Worm (Caenorhabditis elegans) whole organism, L1 larva: ENCODE measurements around the gene zig-12.

ENCODE experiments used
- C04F5.9 ChIP-seq: sonication (generic microtip); optimal IDR thresholded peaks from 2 replicates; lab custom pipeline; 2016; ENCODE audit warnings: missing genetic modification characterization, missing compliant biosample characterization
- C16A3.4 ChIP-seq: fragments of 150-350 bp; optimal IDR thresholded peaks from 2 replicates; lab custom pipeline; 2014; ENCODE audit warnings: missing biosample characterization, missing genetic modification characterization
- C34B4.2 ChIP-seq: sonication (generic microtip); optimal IDR thresholded peaks from 2 replicates; lab custom pipeline; 2017; ENCODE audit warnings: mild to moderate bottlenecking, missing genetic modification characterization, missing compliant biosample characterization
- F16B12.6 ChIP-seq: fragments of 150-350 bp; optimal IDR thresholded peaks from 2 replicates; lab custom pipeline; 2014; ENCODE audit warnings: missing biosample characterization, missing genetic modification characterization
- aha-1 ChIP-seq: fragments of 150-350 bp; optimal IDR thresholded peaks from 2 replicates; lab custom pipeline; 2014; ENCODE audit warnings: missing biosample characterization, missing genetic modification characterization
- aly-2 ChIP-seq: fragments of 150-350 bp; optimal IDR thresholded peaks from 2 replicates; lab custom pipeline; 2014; ENCODE audit warnings: missing biosample characterization, missing genetic modification characterization
- ama-1 ChIP-seq: fragments of 150-350 bp; optimal IDR thresholded peaks from 2 replicates; lab custom pipeline; 2014
- blmp-1 ChIP-seq: fragments of 150-350 bp; optimal IDR thresholded peaks from 2 replicates; lab custom pipeline; 2014; ENCODE audit warnings: missing biosample characterization, missing genetic modification characterization
- ceh-88 ChIP-seq: fragments of 200-800 bp; sonication (Bioruptor generic); IDR thresholded peaks from 2 replicates; pipeline ENCODE4 v1.3.6; 2022; ENCODE audit warnings: missing genetic modification characterization, missing compliant biosample characterization
- dsc-1 ChIP-seq: sonication (generic microtip); optimal IDR thresholded peaks from 2 replicates; lab custom pipeline; 2016; ENCODE audit warnings: mild to moderate bottlenecking, missing genetic modification characterization, missing compliant biosample characterization
- efl-1 ChIP-seq, 4 experiments: fragments of 150-350 bp; optimal IDR thresholded peaks in 3 of 4; peaks in 1 of 4; 1 replicate in 1 of 4; 2 replicates in 3 of 4; lab custom pipeline; 2014; ENCODE audit warnings: missing biosample characterization in 2 of 4, missing genetic modification characterization in 2 of 4, missing genetic modification reagents in 2 of 4
- efl-3 ChIP-seq: fragments of 200-800 bp; sonication (Bioruptor generic); optimal IDR thresholded peaks from 2 replicates; lab custom pipeline; 2018; ENCODE audit warnings: mild to moderate bottlenecking, missing genetic modification characterization, missing compliant biosample characterization
- egl-13 ChIP-seq: sonication (generic microtip); optimal IDR thresholded peaks from 2 replicates; lab custom pipeline; 2016; ENCODE audit warnings: missing genotype, missing genetic modification reagents, missing genetic modification characterization, missing compliant biosample characterization
- egl-27 ChIP-seq, 2 experiments: fragments of 150-350 bp in 1 of 2; sonication (generic microtip); optimal IDR thresholded peaks; 3 replicates each; lab custom pipeline; 2017 to 2018; ENCODE audit warnings: missing biosample characterization in 2 of 2, missing genetic modification characterization in 2 of 2, missing genetic modification reagents in 2 of 2
- elt-2 ChIP-seq: sonication (generic microtip); optimal IDR thresholded peaks from 2 replicates; lab custom pipeline; 2016; ENCODE audit warnings: missing genetic modification characterization, mild to moderate bottlenecking, inconsistent platforms, missing compliant biosample characterization, missing genetic modification reagents
- fkh-10 ChIP-seq: sonication (generic microtip); optimal IDR thresholded peaks from 2 replicates; lab custom pipeline; 2017; ENCODE audit warnings: missing biosample characterization, missing genetic modification reagents, missing genetic modification characterization
- grh-1 ChIP-seq: fragments of 200-800 bp; sonication (Bioruptor generic); IDR thresholded peaks from 2 replicates; pipeline ENCODE4 v1.3.6; 2022; ENCODE audit warnings: missing genetic modification reagents, missing genetic modification characterization, missing compliant biosample characterization
- hlh-17 ChIP-seq: fragments of 200-800 bp; sonication (Bioruptor generic); optimal IDR thresholded peaks from 2 replicates; lab custom pipeline; 2018; ENCODE audit warnings: missing genetic modification characterization, mild to moderate bottlenecking, missing compliant biosample characterization, moderate library complexity, borderline replicate concordance
- hlh-4 ChIP-seq: sonication (generic microtip); optimal IDR thresholded peaks from 2 replicates; lab custom pipeline; 2016; ENCODE audit warnings: mild to moderate bottlenecking, missing genetic modification characterization, missing compliant biosample characterization
- hpl-2 ChIP-seq: fragments of 150-350 bp; optimal IDR thresholded peaks from 2 replicates; lab custom pipeline; 2014; ENCODE audit warnings: missing biosample characterization, missing genetic modification reagents, missing genetic modification characterization
- irx-1 ChIP-seq: sonication (generic microtip); optimal IDR thresholded peaks from 2 replicates; lab custom pipeline; 2016; ENCODE audit warnings: missing genetic modification characterization, missing compliant biosample characterization
- isw-1 ChIP-seq: fragments of 200-800 bp; sonication (Bioruptor generic); IDR thresholded peaks from 2 replicates; pipeline ENCODE4 v1.3.6; 2022; ENCODE audit warnings: missing genetic modification characterization, missing compliant biosample characterization
- lin-14 ChIP-seq: fragments of 200-800 bp; sonication (Bioruptor generic); optimal IDR thresholded peaks from 2 replicates; lab custom pipeline; 2018; ENCODE audit warnings: mild to moderate bottlenecking, missing genetic modification characterization, moderate library complexity, missing compliant biosample characterization
- lin-15B ChIP-seq: fragments of 150-350 bp; sonication (generic microtip); optimal IDR thresholded peaks from 3 replicates; lab custom pipeline; 2014; ENCODE audit warnings: missing biosample characterization, missing genetic modification characterization
- lin-35 ChIP-seq, 2 experiments: fragments of 150-350 bp; optimal IDR thresholded peaks; 2 replicates each; lab custom pipeline; 2014; ENCODE audit warnings: missing biosample characterization in 2 of 2, missing genetic modification characterization in 2 of 2, missing genetic modification reagents in 2 of 2
- lin-39 ChIP-seq: fragments of 150-350 bp; optimal IDR thresholded peaks from 2 replicates; lab custom pipeline; 2014; ENCODE audit warnings: missing biosample characterization, missing genetic modification reagents, missing genetic modification characterization
- lsy-2 ChIP-seq, 2 experiments: fragments of 150-350 bp; optimal IDR thresholded peaks; 2 replicates each; lab custom pipeline; 2014; ENCODE audit warnings: missing biosample characterization in 2 of 2, missing genetic modification characterization in 2 of 2
- mef-2 ChIP-seq: fragments of 150-350 bp; optimal IDR thresholded peaks from 2 replicates; lab custom pipeline; 2014; ENCODE audit warnings: missing biosample characterization, missing genetic modification characterization
- mep-1 ChIP-seq: fragments of 150-350 bp; optimal IDR thresholded peaks from 2 replicates; lab custom pipeline; 2014; ENCODE audit warnings: missing biosample characterization, missing genetic modification characterization
- nhr-11 ChIP-seq: fragments of 150-350 bp; optimal IDR thresholded peaks from 2 replicates; lab custom pipeline; 2014; ENCODE audit warnings: missing biosample characterization, missing genetic modification characterization
- nhr-12 ChIP-seq: sonication (generic microtip); optimal IDR thresholded peaks from 2 replicates; lab custom pipeline; 2017; ENCODE audit warnings: missing biosample characterization, missing genetic modification characterization
- nhr-20 ChIP-seq: sonication (generic microtip); optimal IDR thresholded peaks from 2 replicates; lab custom pipeline; 2016; ENCODE audit warnings: mild to moderate bottlenecking, missing genetic modification characterization, missing compliant biosample characterization
- nhr-237 ChIP-seq: fragments of 150-350 bp; optimal IDR thresholded peaks from 2 replicates; lab custom pipeline; 2014; ENCODE audit warnings: missing biosample characterization, missing genetic modification characterization
- nhr-28 ChIP-seq: fragments of 150-350 bp; optimal IDR thresholded peaks from 2 replicates; lab custom pipeline; 2014; ENCODE audit warnings: missing biosample characterization, missing genetic modification characterization
- nhr-47 ChIP-seq: sonication (generic microtip); optimal IDR thresholded peaks from 2 replicates; lab custom pipeline; 2016; ENCODE audit warnings: mild to moderate bottlenecking, missing genetic modification characterization, moderate library complexity, missing compliant biosample characterization
- nhr-71 ChIP-seq: sonication (generic microtip); optimal IDR thresholded peaks from 2 replicates; lab custom pipeline; 2016; ENCODE audit warnings: mild to moderate bottlenecking, missing genetic modification characterization, moderate library complexity, missing compliant biosample characterization
- nhr-76 ChIP-seq: sonication (generic microtip); optimal IDR thresholded peaks from 2 replicates; lab custom pipeline; 2017; ENCODE audit warnings: missing biosample characterization, missing genetic modification characterization
- nhr-90 ChIP-seq: sonication (generic microtip); optimal IDR thresholded peaks from 2 replicates; lab custom pipeline; 2016; ENCODE audit warnings: mild to moderate bottlenecking, missing genetic modification characterization, missing compliant biosample characterization; ENCODE audit not compliant: poor library complexity
- pag-3 ChIP-seq: sonication (generic microtip); optimal IDR thresholded peaks from 2 replicates; lab custom pipeline; 2017; ENCODE audit warnings: missing genetic modification characterization, mild to moderate bottlenecking, missing compliant biosample characterization, antibody characterized with exemption, borderline replicate concordance; ENCODE audit not compliant: insufficient read depth
- skn-1 ChIP-seq: fragments of 150-350 bp; optimal IDR thresholded peaks from 2 replicates; lab custom pipeline; 2014; ENCODE audit warnings: missing biosample characterization, missing genetic modification characterization
- snpc-4 ChIP-seq: fragments of 150-350 bp; optimal IDR thresholded peaks from 2 replicates; lab custom pipeline; 2014; ENCODE audit warnings: missing biosample characterization, missing genetic modification characterization
- snu-23 ChIP-seq: sonication (generic microtip); optimal IDR thresholded peaks from 2 replicates; lab custom pipeline; 2016; ENCODE audit warnings: missing genetic modification characterization, missing compliant biosample characterization
- sptf-1 ChIP-seq: fragments of 150-350 bp; optimal IDR thresholded peaks from 2 replicates; lab custom pipeline; 2014; ENCODE audit warnings: missing biosample characterization, missing genetic modification characterization
- swsn-7 ChIP-seq: sonication (generic microtip); optimal IDR thresholded peaks from 2 replicates; lab custom pipeline; 2016; ENCODE audit warnings: missing genetic modification characterization, missing compliant biosample characterization
- tlp-1 ChIP-seq: fragments of 150-350 bp; optimal IDR thresholded peaks from 2 replicates; lab custom pipeline; 2014; ENCODE audit warnings: missing biosample characterization, missing genetic modification characterization
- unc-130 ChIP-seq: fragments of 150-350 bp; optimal IDR thresholded peaks from 2 replicates; lab custom pipeline; 2017; ENCODE audit warnings: missing biosample characterization, missing genetic modification characterization, inconsistent platforms
- unc-30 ChIP-seq: sonication (generic microtip); optimal IDR thresholded peaks from 2 replicates; lab custom pipeline; 2017; ENCODE audit warnings: missing biosample characterization, missing genetic modification characterization
- unc-62 ChIP-seq: fragments of 150-350 bp; optimal IDR thresholded peaks from 2 replicates; lab custom pipeline; 2014; ENCODE audit warnings: missing biosample characterization, missing genetic modification reagents, missing genetic modification characterization
- unc-86 ChIP-seq: sonication (generic microtip); optimal IDR thresholded peaks from 2 replicates; lab custom pipeline; 2016; ENCODE audit warnings: missing genetic modification characterization, missing compliant biosample characterization
- unc-98 ChIP-seq: fragments of 200-800 bp; sonication (Bioruptor generic); IDR thresholded peaks from 2 replicates; pipeline ENCODE4 v1.3.6; 2022; ENCODE audit warnings: missing genetic modification characterization, missing compliant biosample characterization
- vab-15 ChIP-seq: sonication (generic microtip); optimal IDR thresholded peaks from 2 replicates; lab custom pipeline; 2017; ENCODE audit warnings: missing genotype, mild to moderate bottlenecking, missing genetic modification characterization, missing compliant biosample characterization
- xbp-1 ChIP-seq: sonication (generic microtip); optimal IDR thresholded peaks from 2 replicates; lab custom pipeline; 2016; ENCODE audit warnings: missing genetic modification characterization, missing compliant biosample characterization
- ztf-11 ChIP-seq, 2 experiments: sonication (generic microtip); optimal IDR thresholded peaks; 2 replicates each; lab custom pipeline; 2016 to 2017; ENCODE audit warnings: missing genetic modification characterization in 2 of 2, missing biosample characterization in 1 of 2, missing compliant biosample characterization in 1 of 2
- ztf-4 ChIP-seq: fragments of 150-350 bp; optimal IDR thresholded peaks from 2 replicates; lab custom pipeline; 2014; ENCODE audit warnings: missing biosample characterization, missing genetic modification characterization

zig-12 gene

DNA sequence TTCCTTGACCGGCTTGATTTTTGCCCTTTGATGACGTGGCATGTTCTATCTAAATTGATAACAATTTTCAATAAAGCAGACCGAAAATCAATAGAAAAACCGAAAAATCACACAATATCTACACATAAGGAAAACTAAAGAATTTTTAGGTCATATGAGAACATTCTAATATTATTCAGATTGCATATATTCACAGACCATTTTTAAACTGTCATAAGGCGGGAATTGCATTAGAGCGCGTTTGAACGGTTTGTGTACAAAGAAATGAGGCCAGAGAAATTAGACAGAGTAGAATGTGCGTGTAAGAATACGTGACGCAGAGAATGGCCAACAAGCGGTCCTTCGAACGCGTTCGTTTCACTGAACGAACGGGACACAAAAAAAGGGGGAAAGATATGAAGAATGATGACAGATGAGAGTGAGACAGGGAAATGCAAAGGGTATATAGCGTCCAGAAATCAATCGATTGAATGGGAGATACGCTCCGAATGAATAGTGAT is 26.7 kb upstream of the zig-12 start, which contains the start of gene M02D8.3:
Gene M02D8.3, minus strand, starts transcription at position 51 of the 500 bp plus-strand sequence.
- TF ChIP-seq hlh-4 (tag; lab: Kevin White, UChicago) (no peak), tlp-1 (no peak), nhr-47 (tag; lab: Kevin White, UChicago) (no peak), lin-14 (GFP tag; lab: Kevin White, UChicago) (peak; percentile 80), efl-1 (optimal IDR thresholded peaks at IDR 0.05; lab: Kevin White, UChicago) (peak; percentile 44 to 63), efl-1 (GFP tag; optimal IDR thresholded peaks at IDR 0.05 in 1 of 2; lab: Kevin White, UChicago) (peak; percentile 67 to 84), elt-2 (tag; lab: Kevin White, UChicago) (no peak), pag-3 (tag; lab: Kevin White, UChicago) (no peak), C04F5.9 (tag; lab: Kevin White, UChicago) (no peak), ama-1 (lab: Kevin White, UChicago) (no peak), unc-62 (GFP tag; lab: Kevin White, UChicago) (no peak), blmp-1 (tag; lab: Kevin White, UChicago) (peak; percentile 64), hlh-17 (GFP tag; lab: Kevin White, UChicago) (no peak), egl-27 (tag; optimal IDR thresholded peaks at IDR 0.05; lab: Kevin White, UChicago) (no peak), snu-23 (GFP tag; lab: Kevin White, UChicago) (peak; percentile 28), unc-30 (no peak), fkh-10 (GFP tag; lab: Kevin White, UChicago) (no peak), hpl-2 (GFP tag; lab: Kevin White, UChicago) (no peak), nhr-12 (no peak), unc-98 (GFP tag; lab: Robert Waterston, UW) (no peak), unc-130 (tag; lab: Kevin White, UChicago) (no peak), nhr-237 (tag; lab: Kevin White, UChicago) (no peak), aly-2 (tag; lab: Kevin White, UChicago) (no peak), C34B4.2 (tag; lab: Kevin White, UChicago) (no peak), swsn-7 (tag; lab: Kevin White, UChicago) (no peak), lin-39 (tag; lab: Kevin White, UChicago) (no peak), nhr-20 (tag; lab: Kevin White, UChicago) (peak; percentile 31), snpc-4 (tag; lab: Kevin White, UChicago) (no peak), skn-1 (tag; lab: Kevin White, UChicago) (peak; percentile 25), ceh-88 (GFP tag; lab: Robert Waterston, UW) (no peak), nhr-71 (peak; percentile 9), lin-35 (GFP tag; optimal IDR thresholded peaks at IDR 0.05; lab: Kevin White, UChicago) (peak; percentile 21 to 82), mep-1 (tag; lab: Kevin White, UChicago) (peak; percentile 21), sptf-1 (tag; lab: Kevin White, UChicago) (no peak), aha-1 (tag; lab: Kevin White, UChicago) (no peak), irx-1 (tag; lab: Kevin White, UChicago) (no peak), unc-86 (tag; lab: Kevin White, UChicago) (no peak), nhr-76 (no peak), nhr-90 (tag; lab: Kevin White, UChicago) (no peak), mef-2 (no peak), xbp-1 (tag; lab: Kevin White, UChicago) (peak; percentile 7), grh-1 (GFP tag; lab: Robert Waterston, UW) (no peak), lsy-2 (tag; optimal IDR thresholded peaks at IDR 0.05; lab: Kevin White, UChicago) (peak in 1 of 2 experiments; percentile 43), efl-3 (no peak), vab-15 (tag; lab: Kevin White, UChicago) (no peak), ztf-11 (tag; optimal IDR thresholded peaks at IDR 0.05; lab: Kevin White, UChicago) (no peak), dsc-1 (tag; lab: Kevin White, UChicago) (no peak), nhr-28 (tag; lab: Kevin White, UChicago) (no peak), egl-13 (tag; lab: Kevin White, UChicago) (no peak), lin-15B (tag; lab: Kevin White, UChicago) (no peak), isw-1 (no peak), F16B12.6 (no peak), ztf-4 (no peak), C16A3.4 (peak; percentile 29), nhr-11 (tag; lab: Kevin White, UChicago) (no peak)
